Fruit fly (Drosophila melanogaster) whole organism, prepupa: ENCODE measurements around the gene CG9592.

ENCODE experiments used
- CG11762 ChIP-seq: fragments of 200-800 bp; sonication (Bioruptor generic); optimal IDR thresholded peaks from 3 replicates; lab custom pipeline; 2016; ENCODE audit warnings: missing biosample characterization, missing genetic modification characterization; ENCODE audit not compliant: insufficient read depth
- CG31627 ChIP-seq: fragments of 200-800 bp; sonication (Bioruptor generic); optimal IDR thresholded peaks from 3 replicates; lab custom pipeline; 2016; ENCODE audit warnings: missing biosample characterization, missing genetic modification characterization
- CG3919 ChIP-seq: fragments of 200-800 bp; sonication (Bioruptor generic); optimal IDR thresholded peaks from 3 replicates; lab custom pipeline; 2016; ENCODE audit warnings: missing biosample characterization, missing genetic modification characterization
- CG6276 ChIP-seq: fragments of 200-800 bp; sonication (Bioruptor generic); optimal IDR thresholded peaks from 2 replicates; lab custom pipeline; 2017; ENCODE audit warnings: missing biosample characterization, mild to moderate bottlenecking, missing genetic modification characterization
- CG6792 ChIP-seq: fragments of 200-800 bp; sonication (Bioruptor generic); optimal IDR thresholded peaks from 3 replicates; lab custom pipeline; 2016; ENCODE audit warnings: missing biosample characterization, missing genetic modification characterization
- Ets96B ChIP-seq: fragments of 200-800 bp; optimal IDR thresholded peaks from 2 replicates; lab custom pipeline; 2019; ENCODE audit warnings: missing biosample characterization, mild to moderate bottlenecking, missing genetic modification characterization, moderate library complexity
- Lpt ChIP-seq: fragments of 200-800 bp; sonication (Bioruptor generic); optimal IDR thresholded peaks from 3 replicates; lab custom pipeline; 2016; ENCODE audit warnings: missing biosample characterization, missing genetic modification characterization
- Sox102F ChIP-seq: fragments of 200-800 bp; sonication (Bioruptor generic); optimal IDR thresholded peaks from 2 replicates; lab custom pipeline; 2016; ENCODE audit warnings: missing biosample characterization, mild to moderate bottlenecking, missing genetic modification characterization
- cyc ChIP-seq: fragments of 200-800 bp; sonication (Bioruptor generic); optimal IDR thresholded peaks from 3 replicates; lab custom pipeline; 2016; ENCODE audit warnings: missing biosample characterization, missing genetic modification characterization
- fd59A ChIP-seq: fragments of 200-800 bp; sonication (Bioruptor generic); optimal IDR thresholded peaks from 2 replicates; lab custom pipeline; 2017; ENCODE audit warnings: missing biosample characterization, mild to moderate bottlenecking, missing genetic modification characterization, missing genetic modification reagents
- spab ChIP-seq: fragments of 200-800 bp; sonication (Bioruptor generic); optimal IDR thresholded peaks from 2 replicates; lab custom pipeline; 2017; ENCODE audit warnings: missing biosample characterization, mild to moderate bottlenecking, missing genetic modification characterization, missing genetic modification reagents
- svp ChIP-seq: fragments of 200-800 bp; sonication (Bioruptor generic); peaks from one replicate; lab custom pipeline; 2016; ENCODE audit warnings: missing biosample characterization, missing genetic modification characterization

- peak; percentile 95 for TF ChIP-seq Sox102F (GFP tag; lab: Kevin White, UChicago)
- peak; percentile 93 for TF ChIP-seq CG11762 (GFP tag; lab: Kevin White, UChicago)
- peak; percentile 94 for TF ChIP-seq CG31627 (GFP tag; lab: Kevin White, UChicago)
- TF ChIP-seq CG3919 (GFP tag; lab: Kevin White, UChicago) = peak; percentile 94
- peak; percentile 88 for TF ChIP-seq Lpt (GFP tag; lab: Kevin White, UChicago)
- TF ChIP-seq fd59A (GFP tag; lab: Kevin White, UChicago) = peak; percentile 87
- peak; percentile 92 for TF ChIP-seq cyc (GFP tag; lab: Kevin White, UChicago)
- peak; percentile 89 for TF ChIP-seq CG6276 (GFP tag; lab: Kevin White, UChicago)
- TF ChIP-seq spab (GFP tag; lab: Kevin White, UChicago) = peak; percentile 89
- peak; percentile 99 for TF ChIP-seq svp
- TF ChIP-seq CG6792 (GFP tag; lab: Kevin White, UChicago) = peak; percentile 96
- TF ChIP-seq Ets96B (tag; lab: Kevin White, UChicago) = peak; percentile 91
Observed at dm6 chr3L:14550839-14551415, 33.3 kb downstream of the CG9592 start, which contains the start of gene Gbs-70E.
